Fruit fly (Drosophila melanogaster) whole organism: ENCODE measurements around the gene Acp63F.

Experiments
- CG8478 ChIP-seq: fragments of >200 bp; optimal IDR thresholded peaks from 2 replicates; lab custom pipeline; 2018; ENCODE audit warnings: inconsistent platforms
- EcR ChIP-seq, 2 experiments: fragments of >200 bp; optimal IDR thresholded peaks; 2 replicates each; lab custom pipeline; 2017; ENCODE audit warnings: missing biosample characterization in 2 of 2, missing genetic modification characterization in 2 of 2, missing genetic modification reagents in 2 of 2
- pan ChIP-seq: fragments of >200 bp; optimal IDR thresholded peaks from 2 replicates; lab custom pipeline; 2017

DNA sequence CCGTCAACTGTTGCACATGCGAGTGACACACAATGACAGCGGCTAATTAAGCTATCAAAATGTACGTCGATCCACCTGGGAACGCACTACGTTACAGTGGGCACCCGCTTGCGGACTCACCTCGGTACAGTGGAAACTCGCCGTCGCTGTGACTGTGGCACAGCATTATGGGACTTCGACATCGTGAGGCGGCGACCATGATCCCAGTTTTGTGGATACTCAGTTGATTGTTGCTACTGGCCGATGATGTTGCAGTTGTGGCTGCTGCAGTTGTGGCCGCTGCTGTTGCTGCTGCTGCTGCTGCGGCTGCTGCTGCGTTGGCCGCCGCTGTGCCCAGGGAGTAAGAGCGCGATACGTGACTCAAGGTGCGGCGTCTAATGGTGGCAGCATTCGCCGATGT lies 16.4 kb downstream of the Acp63F start:
- TF ChIP-seq EcR (GFP tag; optimal IDR thresholded peaks at IDR 0.05; lab: Kevin White, UChicago): no peak
- TF ChIP-seq pan (lab: Kevin White, UChicago): no peak
- TF ChIP-seq CG8478 (lab: Kevin White, UChicago): no peak
